Fruit fly (Drosophila melanogaster) whole organism, embryonic: ENCODE measurements around the gene slmo.
A peak's percentile ranks its signal among the peaks of the same experiment; 100 is the strongest.

Experiments used
- Adf1 ChIP-seq: fragments of 200-800 bp; sonication (Bioruptor generic); IDR thresholded peaks from 2 replicates; pipeline ENCODE4 v1.3.6; 2022; ENCODE audit warnings: missing biosample characterization, missing genetic modification characterization
- Awh ChIP-seq: fragments of 200-800 bp; sonication (Bioruptor generic); IDR thresholded peaks from 2 replicates; pipeline ENCODE4, ENCODE4 v1.3.6; 2022; ENCODE audit warnings: missing biosample characterization, missing genetic modification characterization
- BEAF-32 ChIP-seq: fragments of 200-800 bp; sonication (Bioruptor generic); optimal IDR thresholded peaks from 3 replicates; lab custom pipeline; 2017; ENCODE audit warnings: missing biosample characterization, missing genetic modification characterization, mild to moderate bottlenecking, moderate library complexity, missing genetic modification reagents
- Bgb ChIP-seq: fragments of 200-800 bp; sonication (Bioruptor generic); IDR thresholded peaks from 2 replicates; pipeline ENCODE4 v1.3.6; 2022; ENCODE audit warnings: missing biosample characterization, missing genetic modification characterization; ENCODE audit not compliant: partially characterized antibody
- CG10654 ChIP-seq: fragments of 200-800 bp; sonication (Bioruptor generic); optimal IDR thresholded peaks from 2 replicates; lab custom pipeline; 2016; ENCODE audit warnings: missing biosample characterization, missing genetic modification characterization
- CG10959 ChIP-seq: fragments of 200-800 bp; sonication (Bioruptor generic); IDR thresholded peaks from 2 replicates; pipeline ENCODE4 v1.3.6; 2022; ENCODE audit warnings: missing biosample characterization, missing genetic modification characterization
- CG11398 ChIP-seq: fragments of 200-800 bp; sonication (Bioruptor generic); optimal IDR thresholded peaks from 2 replicates; lab custom pipeline; 2016; ENCODE audit warnings: missing biosample characterization, missing genetic modification characterization
- CG14860 ChIP-seq: fragments of 200-800 bp; sonication (Bioruptor generic); IDR thresholded peaks from 3 replicates; pipeline ENCODE4 v1.3.6; 2022; ENCODE audit warnings: missing biosample characterization, missing genetic modification characterization; ENCODE audit not compliant: partially characterized antibody
- CG15073 ChIP-seq: fragments of 200-800 bp; sonication (Bioruptor generic); optimal IDR thresholded peaks from 2 replicates; lab custom pipeline; 2016; ENCODE audit warnings: missing biosample characterization, missing genetic modification characterization
- CG15514 ChIP-seq: fragments of 200-800 bp; sonication (Bioruptor generic); optimal IDR thresholded peaks from 3 replicates; lab custom pipeline; 2017; ENCODE audit warnings: missing biosample characterization, missing genetic modification characterization, mild to moderate bottlenecking, moderate library complexity, missing genetic modification reagents
- CG17361 ChIP-seq: fragments of 200-800 bp; sonication (Bioruptor generic); IDR thresholded peaks from 3 replicates; pipeline ENCODE4 v1.3.6; 2022; ENCODE audit warnings: missing biosample characterization, missing genetic modification characterization
- CG17568 ChIP-seq: fragments of 200-800 bp; sonication (Bioruptor generic); optimal IDR thresholded peaks from 2 replicates; lab custom pipeline; 2018; ENCODE audit warnings: missing biosample characterization, mild to moderate bottlenecking, missing genetic modification characterization, moderate library complexity
- CG1792 ChIP-seq: fragments of 200-800 bp; sonication (Bioruptor generic); optimal IDR thresholded peaks from 2 replicates; lab custom pipeline; 2016; ENCODE audit warnings: missing biosample characterization, missing genetic modification characterization
- CG34422 ChIP-seq: fragments of 200-800 bp; sonication (Bioruptor generic); IDR thresholded peaks from 3 replicates; pipeline ENCODE4 v1.3.6; 2022; ENCODE audit warnings: missing biosample characterization, missing genetic modification characterization
- CG42726 ChIP-seq: fragments of 200-800 bp; sonication (Bioruptor generic); IDR thresholded peaks from 2 replicates; pipeline ENCODE4 v1.3.6; 2022; ENCODE audit warnings: missing biosample characterization, missing genetic modification characterization; ENCODE audit not compliant: partially characterized antibody
- CG4404 ChIP-seq: fragments of 200-800 bp; sonication (Bioruptor generic); IDR thresholded peaks from 2 replicates; pipeline ENCODE4 v1.3.6; 2022; ENCODE audit warnings: missing biosample characterization, missing genetic modification characterization
- CG4730 ChIP-seq: fragments of 200-800 bp; sonication (Bioruptor generic); IDR thresholded peaks from 2 replicates; pipeline ENCODE4 v1.3.6; 2022; ENCODE audit warnings: missing biosample characterization, missing genetic modification characterization
- CG8388 ChIP-seq: fragments of 200-800 bp; sonication (Bioruptor generic); optimal IDR thresholded peaks from 2 replicates; lab custom pipeline; 2019; ENCODE audit warnings: missing biosample characterization, mild to moderate bottlenecking, missing genetic modification characterization, moderate library complexity
- CG9609 ChIP-seq: fragments of 200-800 bp; sonication (Bioruptor generic); optimal IDR thresholded peaks from 3 replicates; lab custom pipeline; 2016; ENCODE audit warnings: missing biosample characterization, missing genetic modification characterization
- CkIIα-i1 ChIP-seq: fragments of 200-800 bp; sonication (Bioruptor generic); IDR thresholded peaks from 2 replicates; pipeline ENCODE4 v1.3.6; 2022; ENCODE audit warnings: missing biosample characterization, missing genetic modification characterization
- Dad ChIP-seq: fragments of 200-800 bp; sonication (Bioruptor generic); optimal IDR thresholded peaks from 3 replicates; lab custom pipeline; 2016; ENCODE audit warnings: missing biosample characterization, missing genetic modification characterization
- Dip2 ChIP-seq: fragments of 200-800 bp; sonication (Bioruptor generic); IDR thresholded peaks from 2 replicates; pipeline ENCODE4 v1.3.6; 2022; ENCODE audit warnings: missing biosample characterization, missing genetic modification characterization
- E2f2 ChIP-seq: fragments of 200-800 bp; sonication (Bioruptor generic); IDR thresholded peaks from 2 replicates; pipeline ENCODE4 v1.3.6; 2022; ENCODE audit warnings: missing biosample characterization, missing genetic modification characterization
- Ets97D ChIP-seq: fragments of 200-800 bp; sonication (Bioruptor generic); optimal IDR thresholded peaks from 3 replicates; lab custom pipeline; 2016; ENCODE audit warnings: missing biosample characterization, missing genetic modification characterization
- Fer1 ChIP-seq: fragments of 200-800 bp; sonication (Bioruptor generic); optimal IDR thresholded peaks from 2 replicates; lab custom pipeline; 2017; ENCODE audit warnings: missing biosample characterization, mild to moderate bottlenecking, missing genetic modification characterization
- Gug ChIP-seq: fragments of 200-800 bp; sonication (Bioruptor generic); IDR thresholded peaks from 4 replicates; pipeline ENCODE4 v1.3.6; 2022; ENCODE audit warnings: missing biosample characterization, missing genetic modification characterization
- Hr78 ChIP-seq, 2 experiments: fragments of 200-800 bp in 1 of 2; fragments of >200 bp in 1 of 2; sonication (Bioruptor generic) in 1 of 2; optimal IDR thresholded peaks; 2 replicates each; lab custom pipeline; 2017 to 2019; ENCODE audit warnings: missing biosample characterization in 2 of 2, missing genetic modification characterization in 2 of 2, mild to moderate bottlenecking in 1 of 2, moderate library complexity in 1 of 2
- MBD-R2 ChIP-seq: fragments of 200-800 bp; sonication (Bioruptor generic); IDR thresholded peaks from 2 replicates; pipeline ENCODE4 v1.3.6; 2022; ENCODE audit warnings: missing biosample characterization, missing genetic modification characterization
- MTF-1 ChIP-seq: fragments of 200-800 bp; sonication (Bioruptor generic); optimal IDR thresholded peaks from 2 replicates; lab custom pipeline; 2018; ENCODE audit warnings: missing biosample characterization, mild to moderate bottlenecking, missing genetic modification characterization, borderline replicate concordance
- Mrtf ChIP-seq: fragments of 200-800 bp; sonication (Bioruptor generic); IDR thresholded peaks from 3 replicates; pipeline ENCODE4 v1.3.6; 2022; ENCODE audit warnings: missing biosample characterization, missing genetic modification characterization
- Oaz ChIP-seq: fragments of 200-800 bp; sonication (Bioruptor generic); IDR thresholded peaks from 2 replicates; pipeline ENCODE4 v1.3.6; 2022; ENCODE audit warnings: missing biosample characterization, missing genetic modification characterization
- Poxn ChIP-seq: fragments of 200-800 bp; sonication (Bioruptor generic); IDR thresholded peaks from 2 replicates; pipeline ENCODE4 v1.3.6; 2022; ENCODE audit warnings: missing biosample characterization, missing genetic modification characterization
- amos ChIP-seq: fragments of 200-800 bp; sonication (Bioruptor generic); IDR thresholded peaks from 2 replicates; pipeline ENCODE4 v1.3.6; 2022; ENCODE audit warnings: missing biosample characterization, missing genetic modification characterization; ENCODE audit not compliant: partially characterized antibody
- bcd ChIP-seq: fragments of 200-800 bp; sonication (Bioruptor generic); optimal IDR thresholded peaks from 2 replicates; lab custom pipeline; 2017; ENCODE audit warnings: missing biosample characterization, mild to moderate bottlenecking, missing genetic modification characterization
- crp ChIP-seq, 2 experiments: fragments of 200-800 bp; sonication (Bioruptor generic); optimal IDR thresholded peaks; 2 replicates in 1 of 2; 3 replicates in 1 of 2; lab custom pipeline; 2017; ENCODE audit warnings: missing biosample characterization in 2 of 2, missing genetic modification characterization in 2 of 2, mild to moderate bottlenecking in 1 of 2, moderate library complexity in 1 of 2
- dan ChIP-seq: fragments of 200-800 bp; sonication (Bioruptor generic); IDR thresholded peaks from 2 replicates; pipeline ENCODE4 v1.3.6; 2022; ENCODE audit warnings: missing biosample characterization, missing genetic modification characterization
- dysf ChIP-seq: fragments of 200-800 bp; sonication (Bioruptor generic); IDR thresholded peaks from 3 replicates; pipeline ENCODE4 v1.3.6; 2022; ENCODE audit warnings: missing biosample characterization, missing genetic modification characterization
- ems ChIP-seq: fragments of 200-800 bp; sonication (Bioruptor generic); optimal IDR thresholded peaks from 3 replicates; lab custom pipeline; 2016; ENCODE audit warnings: missing biosample characterization, missing genetic modification characterization
- esg ChIP-seq: fragments of 200-800 bp; sonication (Bioruptor generic); conservative IDR thresholded peaks from 2 replicates; pipeline ENCODE4 v1.3.6; 2022; ENCODE audit warnings: missing biosample characterization, missing genetic modification characterization
- eve ChIP-seq, 2 experiments: fragments of >200 bp; optimal IDR thresholded peaks; 2 replicates each; lab custom pipeline; 2017; ENCODE audit warnings: missing biosample characterization in 2 of 2, missing genetic modification characterization in 2 of 2
- grau ChIP-seq: fragments of 200-800 bp; optimal IDR thresholded peaks from 3 replicates; lab custom pipeline; 2019; ENCODE audit warnings: missing biosample characterization, mild to moderate bottlenecking, missing genetic modification characterization, moderate library complexity
- lmd ChIP-seq: fragments of 200-800 bp; sonication (Bioruptor generic); IDR thresholded peaks from 2 replicates; pipeline ENCODE4 v1.3.6; 2022; ENCODE audit warnings: missing biosample characterization, missing genetic modification characterization
- maf-S ChIP-seq: fragments of 200-800 bp; sonication (Bioruptor generic); optimal IDR thresholded peaks from 2 replicates; lab custom pipeline; 2016; ENCODE audit warnings: missing biosample characterization, missing genetic modification characterization
- mirr ChIP-seq: fragments of 200-800 bp; sonication (Bioruptor generic); optimal IDR thresholded peaks from 3 replicates; lab custom pipeline; 2018; ENCODE audit warnings: missing biosample characterization, mild to moderate bottlenecking, missing genetic modification characterization
- nerfin-1 ChIP-seq: fragments of 200-800 bp; sonication (Bioruptor generic); optimal IDR thresholded peaks from 3 replicates; lab custom pipeline; 2019; ENCODE audit warnings: missing biosample characterization, mild to moderate bottlenecking, missing genetic modification characterization, moderate library complexity
- nmo ChIP-seq: fragments of 200-800 bp; sonication (Bioruptor generic); optimal IDR thresholded peaks from 2 replicates; lab custom pipeline; 2018; ENCODE audit warnings: missing biosample characterization, mild to moderate bottlenecking, missing genetic modification characterization, moderate library complexity
- pnt ChIP-seq: fragments of 200-800 bp; sonication (Bioruptor generic); optimal IDR thresholded peaks from 3 replicates; lab custom pipeline; 2016; ENCODE audit warnings: missing biosample characterization, missing genetic modification characterization
- ranshi ChIP-seq: fragments of 200-800 bp; sonication (Bioruptor generic); IDR thresholded peaks from 2 replicates; pipeline ENCODE4 v1.3.6; 2022; ENCODE audit warnings: missing biosample characterization, missing genetic modification characterization
- tap ChIP-seq: fragments of 200-800 bp; optimal IDR thresholded peaks from 3 replicates; lab custom pipeline; 2019; ENCODE audit warnings: missing biosample characterization, mild to moderate bottlenecking, missing genetic modification characterization, moderate library complexity
- zen ChIP-seq: fragments of 200-800 bp; sonication (Bioruptor generic); optimal IDR thresholded peaks from 3 replicates; lab custom pipeline; 2018; ENCODE audit warnings: missing biosample characterization, mild to moderate bottlenecking, missing genetic modification characterization, moderate library complexity
- zfh2 ChIP-seq: fragments of 200-800 bp; sonication (Bioruptor generic); optimal IDR thresholded peaks from 2 replicates; lab custom pipeline; 2016; ENCODE audit warnings: missing biosample characterization, missing genetic modification characterization

Gene slmo

DNA sequence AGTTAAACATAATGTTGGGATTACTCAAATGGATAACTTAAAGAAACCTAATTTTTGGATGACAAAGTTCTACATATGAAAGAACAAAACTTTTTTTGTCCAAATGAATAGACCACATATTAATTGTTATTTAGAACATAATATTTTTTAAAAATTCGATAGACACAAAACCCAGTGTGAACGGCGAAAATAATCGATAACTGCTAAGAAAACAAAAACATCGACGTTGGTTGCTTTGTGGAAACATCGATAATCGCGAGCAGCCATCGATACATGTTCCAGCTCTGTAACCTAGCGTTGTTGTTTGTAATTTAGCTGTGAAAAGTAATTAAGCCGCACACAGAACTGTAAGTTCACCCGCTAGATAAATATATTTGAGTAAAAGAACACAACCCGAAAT lies 2.1 kb upstream of the slmo start, which contains the start of gene CG9135 (continued):
- peak; percentile 99 for TF ChIP-seq CG14860 (GFP tag; lab: Robert Waterston, UW)
- TF ChIP-seq zfh2 (GFP tag; lab: Kevin White, UChicago) = no peak
- peak; percentile 56 for TF ChIP-seq zen (tag; lab: Kevin White, UChicago)
- TF ChIP-seq CG17568 = no peak
- TF ChIP-seq ems (GFP tag; lab: Kevin White, UChicago) = no peak
- TF ChIP-seq CG15073 (GFP tag; lab: Kevin White, UChicago) = no peak
- TF ChIP-seq Oaz (GFP tag; lab: Robert Waterston, UW) = no peak
- peak; percentile 72 for TF ChIP-seq E2f2 (GFP tag; lab: Robert Waterston, UW)
- TF ChIP-seq Mrtf (GFP tag; lab: Robert Waterston, UW) = no peak
- TF ChIP-seq crp (GFP tag; optimal IDR thresholded peaks at IDR 0.05; lab: Kevin White, UChicago) = peak in 1 of 2 experiments; percentile 19
- peak; percentile 79 for TF ChIP-seq MBD-R2 (GFP tag; lab: Robert Waterston, UW)
- no peak for TF ChIP-seq dan
- peak; percentile 99 for TF ChIP-seq amos (GFP tag; lab: Robert Waterston, UW)
- TF ChIP-seq ranshi (GFP tag; lab: Robert Waterston, UW) = no peak
- no peak for TF ChIP-seq tap (tag; lab: Kevin White, UChicago)
- no peak for TF ChIP-seq Fer1
- TF ChIP-seq CG8388 = no peak
- no peak for TF ChIP-seq Dip2
- no peak for TF ChIP-seq Awh
- TF ChIP-seq CG10654 (GFP tag; lab: Kevin White, UChicago) = no peak
- TF ChIP-seq CG9609 (GFP tag; lab: Kevin White, UChicago) = no peak
- TF ChIP-seq BEAF-32 (GFP tag; lab: Kevin White, UChicago) = peak; percentile 96
- TF ChIP-seq Hr78 (GFP tag; optimal IDR thresholded peaks at IDR 0.05; lab: Kevin White, UChicago) = no peak
- no peak for TF ChIP-seq CG11398 (GFP tag; lab: Kevin White, UChicago)
- TF ChIP-seq CG34422 = peak; percentile 6; the same call in 1 of the 3 replicates
- TF ChIP-seq Poxn (GFP tag; lab: Robert Waterston, UW) = no peak
- no peak for TF ChIP-seq grau (tag; lab: Kevin White, UChicago)
- TF ChIP-seq eve (GFP tag; optimal IDR thresholded peaks at IDR 0.05; lab: Kevin White, UChicago) = no peak
- TF ChIP-seq CG15514 = peak; percentile 58
- TF ChIP-seq CG42726 (GFP tag; lab: Robert Waterston, UW) = peak; percentile 99
- no peak for TF ChIP-seq Dad (GFP tag; lab: Kevin White, UChicago)
- peak; percentile 10 for TF ChIP-seq Ets97D (GFP tag; lab: Kevin White, UChicago)
- no peak for TF ChIP-seq CG10959 (GFP tag; lab: Robert Waterston, UW)
- TF ChIP-seq Gug (GFP tag; lab: Robert Waterston, UW) = no peak; the same call in 3 of the 4 replicates
- TF ChIP-seq bcd (GFP tag; lab: Kevin White, UChicago) = no peak
- TF ChIP-seq CkIIα-i1 = peak; percentile 69; the same call in 1 of the 2 replicates
- TF ChIP-seq CG1792 = no peak
- no peak for TF ChIP-seq Adf1 (GFP tag; lab: Robert Waterston, UW)
- peak; percentile 36 for TF ChIP-seq nmo (GFP tag; lab: Kevin White, UChicago)
- peak; percentile 99 for TF ChIP-seq Bgb (GFP tag; lab: Robert Waterston, UW)
- TF ChIP-seq mirr (GFP tag; lab: Kevin White, UChicago) = no peak
- no peak for TF ChIP-seq lmd (GFP tag; lab: Robert Waterston, UW)
- no peak for TF ChIP-seq CG4730 (GFP tag; lab: Robert Waterston, UW)
- TF ChIP-seq esg = no peak
- no peak for TF ChIP-seq nerfin-1 (tag; lab: Kevin White, UChicago)
- TF ChIP-seq MTF-1 (GFP tag; lab: Kevin White, UChicago) = no peak
- TF ChIP-seq dysf = no peak
- TF ChIP-seq CG17361 (GFP tag; lab: Robert Waterston, UW) = no peak
- TF ChIP-seq maf-S = no peak
- no peak for TF ChIP-seq CG4404 (GFP tag; lab: Robert Waterston, UW)
- TF ChIP-seq pnt (GFP tag; lab: Kevin White, UChicago) = no peak
